Worm (Caenorhabditis elegans) whole organism, early embryonic: ENCODE data around the gene F14H12.6.
A peak's percentile ranks its signal among the peaks of the same experiment; 100 is the strongest.

Experiments used
- F13C5.2 ChIP-seq: sonication (generic microtip); optimal IDR thresholded peaks from 2 replicates; lab custom pipeline; 2017; ENCODE audit warnings: mild to moderate bottlenecking, missing genetic modification characterization, inconsistent platforms, missing compliant biosample characterization
- ceh-36 ChIP-seq: sonication (generic microtip); optimal IDR thresholded peaks from 2 replicates; lab custom pipeline; 2016; ENCODE audit warnings: missing genetic modification characterization, inconsistent platforms, missing compliant biosample characterization
- hmbx-1 ChIP-seq: sonication (generic microtip); optimal IDR thresholded peaks from 2 replicates; lab custom pipeline; 2016; ENCODE audit warnings: mild to moderate bottlenecking, missing genetic modification characterization, missing compliant biosample characterization
- scrt-1 ChIP-seq: fragments of 200-800 bp; sonication (Bioruptor generic); IDR thresholded peaks from 2 replicates; pipeline ENCODE4 v1.3.6; 2022; ENCODE audit warnings: missing genetic modification characterization, missing compliant biosample characterization
- tbx-11 ChIP-seq: fragments of 200-800 bp; sonication (Bioruptor generic); IDR thresholded peaks from 2 replicates; pipeline ENCODE4 v1.3.6; 2022; ENCODE audit warnings: missing genetic modification characterization, missing compliant biosample characterization
- tra-4 ChIP-seq: sonication (generic microtip); optimal IDR thresholded peaks from 2 replicates; lab custom pipeline; 2017; ENCODE audit warnings: missing genetic modification characterization, missing compliant biosample characterization

ce11 chrX:4395073-4395850, 37.9 kb upstream of the F14H12.6 start:
- TF ChIP-seq F13C5.2 (tag; lab: Kevin White, UChicago) (peak; percentile 62), hmbx-1 (no peak), scrt-1 (GFP tag; lab: Robert Waterston, UW) (no peak), tra-4 (no peak), ceh-36 (tag; lab: Kevin White, UChicago) (no peak), tbx-11 (GFP tag; lab: Robert Waterston, UW) (no peak)
